Fruit fly (Drosophila melanogaster): ENCODE measurements around the gene CG31265.

The CG31265 gene

DNA sequence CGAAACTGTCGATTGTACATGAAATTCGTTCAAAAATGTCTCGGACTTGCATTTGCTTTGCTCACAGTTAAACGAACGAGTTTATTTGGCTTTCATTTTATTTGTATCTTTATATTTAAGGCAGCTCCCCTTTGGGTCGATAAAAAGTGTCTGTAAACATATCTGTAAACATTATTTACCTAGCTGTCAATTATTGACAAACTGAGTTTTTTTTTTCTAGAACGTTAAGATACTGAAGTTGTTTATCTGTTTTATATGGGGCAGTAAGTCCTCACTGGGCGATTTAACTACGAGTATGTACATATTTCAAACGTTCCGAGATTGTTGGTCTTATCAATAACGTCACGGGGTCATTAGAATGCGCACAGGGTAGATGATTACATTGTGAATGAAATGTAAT, 12.3 kb upstream of the CG31265 start:
- TF ChIP-seq Myc (optimal IDR thresholded peaks at IDR 0.05) (no peak), insv (optimal IDR thresholded peaks at IDR 0.05) (no peak), h (optimal IDR thresholded peaks at IDR 0.05) (no peak), ttk (optimal IDR thresholded peaks at IDR 0.05) (no peak), psq (optimal IDR thresholded peaks at IDR 0.05) (no peak), Sin3A (optimal IDR thresholded peaks at IDR 0.05) (no peak)

DNA sequence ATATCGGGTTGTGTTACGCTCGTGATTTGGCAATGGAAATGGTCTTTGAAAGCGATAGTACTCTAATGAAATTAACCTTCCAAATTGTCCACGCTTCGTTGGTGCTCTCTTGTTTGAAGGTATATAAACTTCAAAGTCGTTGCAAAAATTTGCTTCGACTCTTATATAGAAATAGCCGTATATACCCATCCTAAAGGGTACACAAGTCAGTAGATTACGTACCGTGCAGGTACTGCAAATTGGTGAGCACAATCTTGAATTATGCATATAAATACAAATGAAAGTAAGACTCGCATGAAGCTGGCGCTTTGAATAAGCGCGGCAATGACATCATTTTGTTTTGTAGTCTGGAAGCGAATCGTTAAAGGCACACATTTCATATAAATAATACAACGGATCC, 11.8 kb upstream of the CG31265 start:
- no peak for TF ChIP-seq insv (optimal IDR thresholded peaks at IDR 0.05)
- TF ChIP-seq psq (optimal IDR thresholded peaks at IDR 0.05), result no peak
- no peak for TF ChIP-seq h (optimal IDR thresholded peaks at IDR 0.05)
- no peak for TF ChIP-seq Myc (optimal IDR thresholded peaks at IDR 0.05)
- no peak for TF ChIP-seq ttk (optimal IDR thresholded peaks at IDR 0.05)

dm6 chr3R:17117607-17118327, 10.2 kb upstream of the CG31265 start:
- TF ChIP-seq insv (optimal IDR thresholded peaks at IDR 0.05) (no peak), Sin3A (optimal IDR thresholded peaks at IDR 0.05) (no peak), h (optimal IDR thresholded peaks at IDR 0.05) (no peak), psq (optimal IDR thresholded peaks at IDR 0.05) (no peak), ttk (optimal IDR thresholded peaks at IDR 0.05) (no peak), Myc (optimal IDR thresholded peaks at IDR 0.05) (no peak)

DNA sequence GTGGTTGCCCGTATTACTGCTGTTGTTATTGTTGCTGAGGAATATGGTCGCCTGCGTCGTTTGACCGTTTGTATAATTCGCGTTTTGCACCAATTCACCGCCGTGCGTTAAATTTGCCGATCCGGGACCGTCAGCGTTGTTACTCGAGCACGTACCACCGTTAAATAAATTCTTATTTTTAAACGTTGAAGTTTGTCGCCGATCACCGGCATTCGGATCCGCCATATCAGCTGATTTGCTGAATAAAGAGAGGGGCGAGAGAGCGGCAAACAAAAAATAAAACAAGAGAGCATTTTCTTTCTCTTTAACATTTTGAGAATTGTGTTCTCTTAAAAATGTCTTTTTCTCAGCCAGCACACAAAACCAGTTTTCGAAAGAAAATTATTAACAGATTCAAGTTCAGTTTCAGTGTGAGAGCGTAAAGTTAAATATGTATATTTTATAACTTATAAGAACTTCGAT, 9.1 kb upstream of the CG31265 start:
- TF ChIP-seq Myc (optimal IDR thresholded peaks at IDR 0.05) (no peak), ttk (optimal IDR thresholded peaks at IDR 0.05) (no peak), h (optimal IDR thresholded peaks at IDR 0.05) (no peak), psq (optimal IDR thresholded peaks at IDR 0.05) (no peak), insv (optimal IDR thresholded peaks at IDR 0.05) (no peak), Sin3A (optimal IDR thresholded peaks at IDR 0.05) (no peak)

DNA sequence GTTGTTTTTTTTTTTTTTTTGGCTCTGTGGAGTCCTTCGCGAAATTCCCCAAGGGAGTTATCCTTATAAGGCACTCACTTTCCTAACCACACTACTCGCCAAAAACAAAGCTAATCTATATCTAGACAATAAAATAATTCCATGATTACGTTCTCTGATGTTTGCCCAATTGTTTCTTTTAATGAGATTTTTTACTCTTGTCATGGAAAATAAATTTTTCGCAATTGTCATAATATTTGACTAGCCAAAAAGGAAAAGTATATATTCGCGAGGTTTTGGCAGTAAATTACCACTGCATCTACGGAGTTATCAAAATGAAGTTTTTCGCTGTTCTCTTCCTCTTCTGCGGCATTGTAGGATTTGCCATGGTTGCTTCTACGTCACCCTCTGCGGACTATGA, 7.8 kb upstream of the CG31265 start, which contains the start of gene CG34278:
CG34278 (plus strand) TSS at position 301 of the 400 bp plus-strand sequence.
- TF ChIP-seq Sin3A (optimal IDR thresholded peaks at IDR 0.05) (no peak), insv (optimal IDR thresholded peaks at IDR 0.05) (no peak), ttk (optimal IDR thresholded peaks at IDR 0.05) (no peak), psq (optimal IDR thresholded peaks at IDR 0.05) (no peak), h (optimal IDR thresholded peaks at IDR 0.05) (no peak), Myc (optimal IDR thresholded peaks at IDR 0.05) (no peak)

- TF ChIP-seq h (optimal IDR thresholded peaks at IDR 0.05), result no peak
- TF ChIP-seq Sin3A (optimal IDR thresholded peaks at IDR 0.05), result no peak
- TF ChIP-seq ttk (optimal IDR thresholded peaks at IDR 0.05), result no peak
- no peak for TF ChIP-seq insv (optimal IDR thresholded peaks at IDR 0.05)
- TF ChIP-seq psq (optimal IDR thresholded peaks at IDR 0.05), result no peak
- no peak for TF ChIP-seq Myc (optimal IDR thresholded peaks at IDR 0.05)
Measured at dm6 chr3R:17121277-17121676, 6.7 kb upstream of the CG31265 start, which contains the start of gene CG42779. Gene CG42779, plus strand, starts transcription at chr3R:17121577.

DNA sequence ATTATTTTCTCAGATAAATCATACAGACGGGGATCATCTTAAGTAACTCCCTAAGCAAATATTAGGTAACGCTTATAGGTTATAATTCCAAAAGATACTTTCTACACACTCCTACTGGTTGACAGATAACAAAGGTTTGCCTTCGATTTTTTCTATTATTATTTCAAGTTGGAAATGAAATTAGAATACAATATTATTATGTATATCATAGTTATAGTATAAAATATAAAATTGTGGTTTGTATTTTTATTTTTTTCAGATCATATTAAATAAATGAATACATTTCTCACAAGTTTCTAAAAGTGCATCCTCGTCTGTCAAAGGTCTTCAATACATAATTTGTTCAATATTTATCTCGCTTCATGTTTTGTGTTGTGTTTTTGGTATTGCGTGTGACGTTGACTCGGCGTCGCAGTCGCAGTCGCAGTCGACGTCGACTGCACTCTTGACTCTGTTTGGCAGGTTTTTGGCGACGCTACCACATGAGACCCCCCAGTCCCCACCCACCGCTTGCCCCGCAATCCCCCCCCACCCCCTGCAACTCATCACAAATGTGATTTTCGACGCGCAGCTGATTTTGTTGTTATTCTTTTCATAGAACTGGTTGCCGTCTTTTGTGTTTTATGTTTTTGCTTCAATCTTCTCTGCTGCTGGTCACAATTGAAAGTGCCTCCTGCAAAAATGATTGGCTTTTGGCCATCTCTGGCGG, 5.1 kb upstream of the CG31265 start:
- TF ChIP-seq ttk (optimal IDR thresholded peaks at IDR 0.05) (no peak), psq (optimal IDR thresholded peaks at IDR 0.05) (no peak), Sin3A (optimal IDR thresholded peaks at IDR 0.05) (no peak), insv (optimal IDR thresholded peaks at IDR 0.05) (no peak), h (optimal IDR thresholded peaks at IDR 0.05) (no peak), Myc (optimal IDR thresholded peaks at IDR 0.05) (no peak)

dm6 chr3R:17124177-17124576, 3.8 kb upstream of the CG31265 start, which contains the start of gene CG45079:
Gene CG45079, plus strand, starts transcription at chr3R:17124477.
- TF ChIP-seq Sin3A (optimal IDR thresholded peaks at IDR 0.05) (no peak), insv (optimal IDR thresholded peaks at IDR 0.05) (no peak), Myc (optimal IDR thresholded peaks at IDR 0.05) (no peak), ttk (optimal IDR thresholded peaks at IDR 0.05) (no peak), psq (optimal IDR thresholded peaks at IDR 0.05) (no peak), h (optimal IDR thresholded peaks at IDR 0.05) (no peak)

dm6 chr3R:17125339-17126044, 2.5 kb upstream of the CG31265 start, which contains the start of gene cher:
Gene cher, minus strand, starts transcription at chr3R:17125389.
- TF ChIP-seq ttk (optimal IDR thresholded peaks at IDR 0.05) (no peak), psq (optimal IDR thresholded peaks at IDR 0.05) (no peak)

dm6 chr3R:17126838-17127237, 1.2 kb upstream of the CG31265 start, which contains the start of the genes CG17477 and CG31269:
Gene CG17477, minus strand, starts transcription at chr3R:17126938.
Gene CG31269, plus strand, starts transcription at chr3R:17127126.
- no peak for TF ChIP-seq psq (optimal IDR thresholded peaks at IDR 0.05)
- no peak for TF ChIP-seq Sin3A (optimal IDR thresholded peaks at IDR 0.05)
- no peak for TF ChIP-seq ttk (optimal IDR thresholded peaks at IDR 0.05)

- TF ChIP-seq Sin3A (optimal IDR thresholded peaks at IDR 0.05), result no peak
- no peak for TF ChIP-seq psq (optimal IDR thresholded peaks at IDR 0.05)
- no peak for TF ChIP-seq h (optimal IDR thresholded peaks at IDR 0.05)
- TF ChIP-seq insv (optimal IDR thresholded peaks at IDR 0.05), result no peak
- TF ChIP-seq Myc (optimal IDR thresholded peaks at IDR 0.05), result no peak
- TF ChIP-seq ttk (optimal IDR thresholded peaks at IDR 0.05), result no peak
Measured at dm6 chr3R:17130326-17130725, 2.3 kb downstream of the CG31265 start, which contains the start of gene CG17475. Gene CG17475, minus strand, starts transcription at chr3R:17130426.
